Worm (Caenorhabditis elegans) whole organism, young adult: ENCODE results near the gene dpf-7.

ENCODE experiments used
- B0336.3 ChIP-seq: fragments of 200-800 bp; sonication (Bioruptor generic); IDR thresholded peaks from 2 replicates; pipeline ENCODE4 v1.3.6; 2022; ENCODE audit warnings: missing genetic modification characterization, missing compliant biosample characterization
- C17E4.6 ChIP-seq: fragments of 200-800 bp; sonication (Bioruptor generic); IDR thresholded peaks from 2 replicates; pipeline ENCODE4 v1.3.6; 2022; ENCODE audit warnings: missing genetic modification reagents, missing genetic modification characterization, missing compliant biosample characterization
- F33H1.4 ChIP-seq: fragments of 200-800 bp; sonication (Bioruptor generic); IDR thresholded peaks from 2 replicates; pipeline ENCODE4 v1.3.6; 2022; ENCODE audit warnings: missing genetic modification reagents, missing genetic modification characterization, missing compliant biosample characterization
- F39B2.1 ChIP-seq: fragments of 200-800 bp; sonication (Bioruptor generic); IDR thresholded peaks from 2 replicates; pipeline ENCODE4 v1.3.6; 2022; ENCODE audit warnings: missing genetic modification reagents, missing genetic modification characterization, missing compliant biosample characterization
- T07F8.4 ChIP-seq: sonication (generic microtip); optimal IDR thresholded peaks from 2 replicates; lab custom pipeline; 2016; ENCODE audit warnings: mild to moderate bottlenecking, missing genetic modification characterization, moderate library complexity, missing compliant biosample characterization
- Y53G8AR.9 ChIP-seq: fragments of 200-800 bp; sonication (Bioruptor generic); conservative IDR thresholded peaks from 2 replicates; pipeline ENCODE4 v1.3.6; 2022; ENCODE audit warnings: missing genetic modification reagents, missing genetic modification characterization, missing compliant biosample characterization
- Y67H2A.10 ChIP-seq: fragments of 200-800 bp; sonication (Bioruptor generic); conservative IDR thresholded peaks from 2 replicates; pipeline ENCODE4 v1.3.6; 2022; ENCODE audit warnings: missing genetic modification reagents, missing genetic modification characterization, missing compliant biosample characterization
- attf-6 ChIP-seq: fragments of 200-800 bp; sonication (Bioruptor generic); IDR thresholded peaks from 2 replicates; pipeline ENCODE4 v1.3.6; 2022; ENCODE audit warnings: missing genetic modification reagents, missing genetic modification characterization, missing compliant biosample characterization
- bed-2 ChIP-seq: fragments of 200-800 bp; sonication (Bioruptor generic); IDR thresholded peaks from 2 replicates; pipeline ENCODE4 v1.3.6; 2022; ENCODE audit warnings: missing genetic modification reagents, missing genetic modification characterization, missing compliant biosample characterization
- ccch-3 ChIP-seq: fragments of 200-800 bp; sonication (Bioruptor generic); optimal IDR thresholded peaks from 2 replicates; lab custom pipeline; 2018; ENCODE audit warnings: mild to moderate bottlenecking, missing genetic modification characterization, missing compliant biosample characterization
- cebp-1 ChIP-seq, 2 experiments: fragments of 200-800 bp in 1 of 2; sonication (Bioruptor generic) in 1 of 2; sonication (generic microtip) in 1 of 2; IDR thresholded peaks in 1 of 2; optimal IDR thresholded peaks in 1 of 2; 2 replicates each; pipeline versions ENCODE4 v1.3.6 to Lab custom; 2017 to 2022; ENCODE audit warnings: missing compliant biosample characterization in 2 of 2, missing genetic modification characterization in 2 of 2, mild to moderate bottlenecking in 1 of 2, missing genetic modification reagents in 1 of 2, moderate library complexity in 1 of 2
- cebp-2 ChIP-seq: fragments of 200-800 bp; sonication (Bioruptor generic); IDR thresholded peaks from 2 replicates; pipeline ENCODE4 v1.3.6; 2022; ENCODE audit warnings: missing genetic modification characterization, missing compliant biosample characterization
- ceh-100 ChIP-seq: fragments of 200-800 bp; sonication (Bioruptor generic); IDR thresholded peaks from 2 replicates; pipeline ENCODE4 v1.3.6; 2022; ENCODE audit warnings: missing genetic modification reagents, missing genetic modification characterization, missing compliant biosample characterization
- ceh-27 ChIP-seq: fragments of 200-800 bp; sonication (Bioruptor generic); optimal IDR thresholded peaks from 2 replicates; lab custom pipeline; 2018; ENCODE audit warnings: mild to moderate bottlenecking, missing genetic modification characterization, moderate library complexity, missing compliant biosample characterization
- ceh-58 ChIP-seq: fragments of 200-800 bp; sonication (Bioruptor generic); IDR thresholded peaks from 2 replicates; pipeline ENCODE4 v1.3.6; 2022; ENCODE audit warnings: missing genetic modification characterization, missing compliant biosample characterization
- chd-7 ChIP-seq: sonication (generic microtip); optimal IDR thresholded peaks from 2 replicates; lab custom pipeline; 2016; ENCODE audit warnings: mild to moderate bottlenecking, missing genetic modification characterization, moderate library complexity, missing compliant biosample characterization
- die-1 ChIP-seq: sonication (generic microtip); optimal IDR thresholded peaks from 2 replicates; lab custom pipeline; 2016; ENCODE audit warnings: missing genotype, mild to moderate bottlenecking, missing genetic modification characterization, missing compliant biosample characterization
- efl-1 ChIP-seq: fragments of 150-350 bp; optimal IDR thresholded peaks from 2 replicates; lab custom pipeline; 2014; ENCODE audit warnings: missing biosample characterization, missing genetic modification reagents, missing genetic modification characterization
- egrh-3 ChIP-seq: fragments of 200-800 bp; sonication (Bioruptor generic); IDR thresholded peaks from 2 replicates; pipeline ENCODE4 v1.3.6; 2022; ENCODE audit warnings: missing genetic modification reagents, missing genetic modification characterization, missing compliant biosample characterization
- ekl-4 ChIP-seq: fragments of 200-800 bp; sonication (Bioruptor generic); IDR thresholded peaks from 2 replicates; pipeline ENCODE4 v1.3.6; 2022; ENCODE audit warnings: missing genetic modification reagents, missing genetic modification characterization, missing compliant biosample characterization
- fkh-3 ChIP-seq: sonication (generic microtip); optimal IDR thresholded peaks from 2 replicates; lab custom pipeline; 2016; ENCODE audit warnings: mild to moderate bottlenecking, missing genetic modification characterization, missing compliant biosample characterization
- him-1 ChIP-seq: sonication (generic microtip); optimal IDR thresholded peaks from 2 replicates; lab custom pipeline; 2016; ENCODE audit warnings: missing genotype, missing genetic modification reagents, missing genetic modification characterization, missing compliant biosample characterization
- hlh-12 ChIP-seq: sonication (generic microtip); optimal IDR thresholded peaks from 2 replicates; lab custom pipeline; 2016; ENCODE audit warnings: missing genetic modification characterization, missing compliant biosample characterization
- hmg-1.2 ChIP-seq: fragments of 200-800 bp; sonication (Bioruptor generic); IDR thresholded peaks from 2 replicates; pipeline ENCODE4 v1.3.6; 2022; ENCODE audit warnings: missing genetic modification reagents, missing genetic modification characterization, missing compliant biosample characterization
- lin-26 ChIP-seq: fragments of 200-800 bp; sonication (Bioruptor generic); IDR thresholded peaks from 2 replicates; pipeline ENCODE4 v1.3.6; 2022; ENCODE audit warnings: missing genetic modification reagents, missing genetic modification characterization, missing compliant biosample characterization
- lin-35 ChIP-seq, 3 experiments: fragments of 150-350 bp in 2 of 3; sonication (generic microtip) in 1 of 3; optimal IDR thresholded peaks; 2 replicates each; lab custom pipeline; 2014 to 2018; ENCODE audit warnings: missing biosample characterization in 3 of 3, missing genetic modification characterization in 3 of 3, missing genetic modification reagents in 3 of 3
- lsl-1 ChIP-seq: fragments of 200-800 bp; sonication (Bioruptor generic); optimal IDR thresholded peaks from 2 replicates; lab custom pipeline; 2018; ENCODE audit warnings: mild to moderate bottlenecking, missing genetic modification characterization, moderate library complexity, missing compliant biosample characterization
- mcd-1 ChIP-seq: fragments of 200-800 bp; sonication (Bioruptor generic); IDR thresholded peaks from 2 replicates; pipeline ENCODE4 v1.3.6; 2022; ENCODE audit warnings: missing genetic modification reagents, missing genetic modification characterization, missing compliant biosample characterization
- nfya-1 ChIP-seq: sonication (generic microtip); optimal IDR thresholded peaks from 2 replicates; lab custom pipeline; 2017; ENCODE audit warnings: antibody characterized with exemption, missing compliant biosample characterization, missing genetic modification characterization, borderline replicate concordance; ENCODE audit not compliant: insufficient read depth
- nfya-2 ChIP-seq: fragments of 200-800 bp; sonication (Bioruptor generic); IDR thresholded peaks from 2 replicates; pipeline ENCODE4 v1.3.6; 2022; ENCODE audit warnings: missing genetic modification reagents, missing genetic modification characterization, missing compliant biosample characterization
- nhr-27 ChIP-seq: fragments of 200-800 bp; sonication (Bioruptor generic); optimal IDR thresholded peaks from 2 replicates; lab custom pipeline; 2018; ENCODE audit warnings: mild to moderate bottlenecking, missing genetic modification characterization, moderate library complexity, missing compliant biosample characterization
- nhr-80 ChIP-seq: sonication (generic microtip); optimal IDR thresholded peaks from 2 replicates; lab custom pipeline; 2016; ENCODE audit warnings: missing genetic modification characterization, missing compliant biosample characterization
- nhr-90 ChIP-seq: sonication (generic microtip); optimal IDR thresholded peaks from 2 replicates; lab custom pipeline; 2016; ENCODE audit warnings: missing genotype, mild to moderate bottlenecking, missing genetic modification characterization, missing compliant biosample characterization
- pbrm-1 ChIP-seq: fragments of 200-800 bp; sonication (Bioruptor generic); IDR thresholded peaks from 2 replicates; pipeline ENCODE4 v1.3.6; 2022; ENCODE audit warnings: missing genetic modification reagents, missing genetic modification characterization, missing compliant biosample characterization
- pha-4 ChIP-seq: fragments of 150-350 bp; sonication (generic microtip); optimal IDR thresholded peaks from 2 replicates; lab custom pipeline; 2014; ENCODE audit warnings: missing biosample characterization, missing genetic modification reagents, missing genetic modification characterization
- rcor-1 ChIP-seq: fragments of 200-800 bp; sonication (Bioruptor generic); IDR thresholded peaks from 2 replicates; pipeline ENCODE4 v1.3.6; 2022; ENCODE audit warnings: missing genetic modification reagents, missing genetic modification characterization, missing compliant biosample characterization
- repo-1 ChIP-seq: sonication (generic microtip); optimal IDR thresholded peaks from 2 replicates; lab custom pipeline; 2017; ENCODE audit warnings: mild to moderate bottlenecking, missing genetic modification characterization, missing compliant biosample characterization
- snpc-1.1 ChIP-seq: sonication (generic microtip); optimal IDR thresholded peaks from 2 replicates; lab custom pipeline; 2017; ENCODE audit warnings: missing genetic modification characterization, mild to moderate bottlenecking, missing compliant biosample characterization, antibody characterized with exemption, moderate library complexity, missing genotype, missing genetic modification reagents; ENCODE audit not compliant: insufficient read depth
- snpc-1.3 ChIP-seq: sonication (generic microtip); optimal IDR thresholded peaks from 2 replicates; lab custom pipeline; 2017; ENCODE audit warnings: missing genetic modification characterization, mild to moderate bottlenecking, missing compliant biosample characterization, antibody characterized with exemption, moderate library complexity, missing genotype, missing genetic modification reagents; ENCODE audit not compliant: insufficient read depth
- snpc-3.4 ChIP-seq: sonication (generic microtip); optimal IDR thresholded peaks from 2 replicates; lab custom pipeline; 2017; ENCODE audit warnings: missing genetic modification characterization, mild to moderate bottlenecking, missing compliant biosample characterization, antibody characterized with exemption, moderate library complexity, missing genotype, missing genetic modification reagents
- snpc-4 ChIP-seq, 5 experiments: fragments of 150-350 bp in 1 of 5; sonication (generic microtip) in 4 of 5; optimal IDR thresholded peaks; 2 replicates each; lab custom pipeline; 2014 to 2018; ENCODE audit warnings: missing genetic modification characterization in 5 of 5, missing biosample characterization in 3 of 5, antibody characterized with exemption in 2 of 5, mild to moderate bottlenecking in 2 of 5, missing compliant biosample characterization in 2 of 5, missing genotype in 2 of 5, moderate library complexity in 2 of 5, missing genetic modification reagents in 1 of 5
- somi-1 ChIP-seq: fragments of 200-800 bp; sonication (Bioruptor generic); optimal IDR thresholded peaks from 2 replicates; lab custom pipeline; 2018; ENCODE audit warnings: mild to moderate bottlenecking, missing genetic modification characterization, missing compliant biosample characterization
- sptf-2 ChIP-seq: fragments of 200-800 bp; sonication (Bioruptor generic); optimal IDR thresholded peaks from 2 replicates; lab custom pipeline; 2018; ENCODE audit warnings: mild to moderate bottlenecking, missing genetic modification characterization, missing compliant biosample characterization
- tbp1 ChIP-seq: fragments of 200-800 bp; sonication (Bioruptor generic); optimal IDR thresholded peaks from 2 replicates; lab custom pipeline; 2018; ENCODE audit warnings: mild to moderate bottlenecking, missing genetic modification characterization, missing compliant biosample characterization
- ztf-22 ChIP-seq: fragments of 200-800 bp; sonication (Bioruptor generic); optimal IDR thresholded peaks from 2 replicates; lab custom pipeline; 2018; ENCODE audit warnings: mild to moderate bottlenecking, missing genetic modification characterization, moderate library complexity, missing compliant biosample characterization
- ztf-25 ChIP-seq: fragments of 200-800 bp; sonication (Bioruptor generic); IDR thresholded peaks from 2 replicates; pipeline ENCODE4 v1.3.6; 2022; ENCODE audit warnings: missing genetic modification reagents, missing genetic modification characterization, missing compliant biosample characterization
- ztf-26 ChIP-seq: sonication (generic microtip); optimal IDR thresholded peaks from 2 replicates; lab custom pipeline; 2017; ENCODE audit warnings: missing genetic modification characterization, missing compliant biosample characterization

Gene dpf-7

DNA sequence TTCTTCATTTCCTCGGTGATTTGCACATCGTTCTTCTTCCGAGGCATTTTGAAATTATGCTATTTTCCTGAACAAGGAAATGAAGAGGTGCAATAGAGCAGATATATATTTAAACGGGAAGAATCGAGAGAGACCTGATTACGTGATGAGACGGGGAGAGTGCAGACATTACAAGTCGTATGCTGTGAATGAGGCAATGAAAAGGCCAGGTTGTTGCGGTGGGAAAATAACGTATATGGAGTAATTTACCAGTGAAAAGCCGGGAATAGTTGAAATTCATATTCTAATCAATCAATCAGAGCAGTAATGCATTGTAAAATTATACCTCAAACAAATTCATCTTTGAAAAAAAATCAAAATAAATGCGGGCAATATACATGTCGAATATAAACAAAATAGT lies 43.7 kb downstream of the dpf-7 start, which contains the start of gene Y17G9B.8:
Gene Y17G9B.8, minus strand, starts transcription at position 182 of the 400 bp plus-strand sequence.
- TF ChIP-seq egrh-3 (no peak), hmg-1.2 (GFP tag; lab: Robert Waterston, UW) (peak; percentile 44; the same call in 1 of the 2 replicates), F33H1.4 (GFP tag; lab: Robert Waterston, UW) (no peak), lin-35 (GFP tag; optimal IDR thresholded peaks at IDR 0.05; lab: Kevin White, UChicago) (no peak), snpc-4 (GFP tag; optimal IDR thresholded peaks at IDR 0.05; lab: Kevin White, UChicago) (no peak), snpc-4 (tag; optimal IDR thresholded peaks at IDR 0.05; lab: Kevin White, UChicago) (peak in 1 of 4 experiments; percentile 66), chd-7 (tag; lab: Kevin White, UChicago) (no peak), nhr-27 (tag; lab: Kevin White, UChicago) (no peak), tbp1 (GFP tag; lab: Kevin White, UChicago) (peak; percentile 51), snpc-1.1 (tag; lab: Kevin White, UChicago) (no peak), pbrm-1 (GFP tag; lab: Robert Waterston, UW) (no peak), ztf-25 (GFP tag; lab: Robert Waterston, UW) (no peak), hlh-12 (no peak), rcor-1 (GFP tag; lab: Robert Waterston, UW) (peak; percentile 40; the same call in 1 of the 2 replicates), lsl-1 (GFP tag; lab: Kevin White, UChicago) (peak; percentile 23), snpc-1.3 (peak; percentile 11), cebp-1 (GFP tag; IDR thresholded peaks at IDR 0.05; lab: Robert Waterston, UW) (no peak), cebp-1 (tag; optimal IDR thresholded peaks at IDR 0.05; lab: Kevin White, UChicago) (peak; percentile 11), repo-1 (tag; lab: Kevin White, UChicago) (peak; percentile 11), F39B2.1 (GFP tag; lab: Robert Waterston, UW) (0 out of 2 replicates have a peak, but pooled peaks have one; percentile 24), Y67H2A.10 (GFP tag; lab: Robert Waterston, UW) (no peak), him-1 (tag; lab: Kevin White, UChicago) (no peak), C17E4.6 (GFP tag; lab: Robert Waterston, UW) (no peak), ccch-3 (GFP tag; lab: Kevin White, UChicago) (no peak), ztf-26 (no peak), T07F8.4 (no peak), fkh-3 (tag; lab: Kevin White, UChicago) (no peak), ztf-22 (no peak), pha-4 (tag; lab: Kevin White, UChicago) (no peak), B0336.3 (GFP tag; lab: Robert Waterston, UW) (peak; percentile 75), ekl-4 (GFP tag; lab: Robert Waterston, UW) (no peak), ceh-27 (GFP tag; lab: Kevin White, UChicago) (peak; percentile 2), nhr-90 (tag; lab: Kevin White, UChicago) (no peak), lin-26 (GFP tag; lab: Robert Waterston, UW) (peak; percentile 44; the same call in 1 of the 2 replicates), somi-1 (GFP tag; lab: Kevin White, UChicago) (no peak), ceh-100 (no peak), cebp-2 (GFP tag; lab: Robert Waterston, UW) (no peak), mcd-1 (0 out of 2 replicates have a peak, but pooled peaks have one; percentile 5), Y53G8AR.9 (GFP tag; lab: Robert Waterston, UW) (no peak), attf-6 (GFP tag; lab: Robert Waterston, UW) (no peak), nfya-1 (tag; lab: Kevin White, UChicago) (no peak), nhr-80 (tag; lab: Kevin White, UChicago) (no peak), ceh-58 (GFP tag; lab: Robert Waterston, UW) (no peak), die-1 (tag; lab: Kevin White, UChicago) (peak; percentile 25), snpc-3.4 (tag; lab: Kevin White, UChicago) (peak; percentile 67), bed-2 (no peak), sptf-2 (GFP tag; lab: Kevin White, UChicago) (no peak), nfya-2 (GFP tag; lab: Robert Waterston, UW) (no peak), efl-1 (GFP tag; lab: Kevin White, UChicago) (no peak)
